Worm (Caenorhabditis elegans) whole organism, L4 larva: Measurements from ENCODE around the gene C18D11.1.
"Not testable (repeated sequence)": the region's sequence is repeated elsewhere in the genome, so short reads cannot be mapped to it uniquely, and the experiment has no call there.

Experiments used
- nhr-237 ChIP-seq: sonication (generic microtip); optimal IDR thresholded peaks from 2 replicates; lab custom pipeline; 2017; ENCODE audit warnings: missing biosample characterization, missing genetic modification characterization
- nhr-76 ChIP-seq: fragments of 150-350 bp; optimal IDR thresholded peaks from 2 replicates; lab custom pipeline; 2014; ENCODE audit warnings: missing biosample characterization, missing genetic modification characterization

DNA sequence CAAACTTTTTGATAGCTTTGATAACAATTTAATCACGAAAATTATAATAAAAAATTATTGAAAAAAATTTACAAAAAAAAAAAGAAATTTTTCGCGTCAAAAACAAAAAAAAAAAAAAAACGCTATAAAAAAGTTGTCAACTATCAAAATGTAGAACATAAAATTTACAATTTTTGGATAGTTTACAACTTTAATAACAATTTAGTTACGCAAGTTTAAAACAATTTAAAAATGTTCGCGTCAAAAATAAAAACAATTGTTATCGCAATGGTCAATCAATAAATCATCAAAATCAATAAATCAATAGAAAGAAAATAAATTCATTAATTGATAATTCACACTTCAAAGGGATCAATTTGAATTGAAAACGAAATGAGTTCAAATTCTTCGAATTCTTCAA, 29.0 kb upstream of the C18D11.1 start, which contains the start of gene C24H11.1:
- TF ChIP-seq nhr-76 (tag; lab: Kevin White, UChicago); nhr-237: not testable (repeated sequence)
